Worm (Caenorhabditis elegans) whole organism, L1 larva: ENCODE results near the gene Y7A5A.24.

ENCODE experiments used
- C16A3.4 ChIP-seq: fragments of 150-350 bp; optimal IDR thresholded peaks from 2 replicates; lab custom pipeline; 2014; ENCODE audit warnings: missing biosample characterization, missing genetic modification characterization
- F16B12.6 ChIP-seq: fragments of 150-350 bp; optimal IDR thresholded peaks from 2 replicates; lab custom pipeline; 2014; ENCODE audit warnings: missing biosample characterization, missing genetic modification characterization
- aha-1 ChIP-seq: fragments of 150-350 bp; optimal IDR thresholded peaks from 2 replicates; lab custom pipeline; 2014; ENCODE audit warnings: missing biosample characterization, missing genetic modification characterization
- alr-1 ChIP-seq: fragments of 200-800 bp; sonication (Bioruptor generic); optimal IDR thresholded peaks from 2 replicates; lab custom pipeline; 2018; ENCODE audit warnings: borderline replicate concordance, mild to moderate bottlenecking, missing genetic modification characterization, missing compliant biosample characterization
- ceh-82 ChIP-seq, 3 experiments: fragments of 150-350 bp in 1 of 3; sonication (generic microtip) in 2 of 3; optimal IDR thresholded peaks; 2 replicates each; lab custom pipeline; 2014 to 2017; ENCODE audit warnings: missing biosample characterization in 3 of 3, missing genetic modification characterization in 3 of 3
- ceh-90 ChIP-seq: sonication (generic microtip); optimal IDR thresholded peaks from 2 replicates; lab custom pipeline; 2016; ENCODE audit warnings: missing genetic modification characterization, missing compliant biosample characterization
- ces-1 ChIP-seq: fragments of 150-350 bp; optimal IDR thresholded peaks from 2 replicates; lab custom pipeline; 2014; ENCODE audit warnings: missing biosample characterization, missing genetic modification reagents, missing genetic modification characterization
- dpl-1 ChIP-seq, 3 experiments: fragments of 150-350 bp in 2 of 3; sonication (generic microtip) in 1 of 3; optimal IDR thresholded peaks; 2 replicates each; lab custom pipeline; 2014 to 2017; ENCODE audit warnings: missing biosample characterization in 3 of 3, missing genetic modification characterization in 3 of 3, missing genetic modification reagents in 3 of 3
- dsc-1 ChIP-seq: sonication (generic microtip); optimal IDR thresholded peaks from 2 replicates; lab custom pipeline; 2016; ENCODE audit warnings: mild to moderate bottlenecking, missing genetic modification characterization, missing compliant biosample characterization
- efl-1 ChIP-seq, 4 experiments: fragments of 150-350 bp; optimal IDR thresholded peaks in 3 of 4; peaks in 1 of 4; 1 replicate in 1 of 4; 2 replicates in 3 of 4; lab custom pipeline; 2014; ENCODE audit warnings: missing biosample characterization in 2 of 4, missing genetic modification characterization in 2 of 4, missing genetic modification reagents in 2 of 4
- egl-27 ChIP-seq, 2 experiments: fragments of 150-350 bp in 1 of 2; sonication (generic microtip); optimal IDR thresholded peaks; 3 replicates each; lab custom pipeline; 2017 to 2018; ENCODE audit warnings: missing biosample characterization in 2 of 2, missing genetic modification characterization in 2 of 2, missing genetic modification reagents in 2 of 2
- elt-2 ChIP-seq: sonication (generic microtip); optimal IDR thresholded peaks from 2 replicates; lab custom pipeline; 2016; ENCODE audit warnings: missing genetic modification characterization, mild to moderate bottlenecking, inconsistent platforms, missing compliant biosample characterization, missing genetic modification reagents
- elt-3 ChIP-seq, 6 experiments: fragments of 150-350 bp in 1 of 6; sonication (generic microtip); optimal IDR thresholded peaks; 2 replicates each; lab custom pipeline; 2017 to 2018; ENCODE audit warnings: missing biosample characterization in 6 of 6, missing genetic modification characterization in 6 of 6, inconsistent platforms in 1 of 6
- fkh-10 ChIP-seq: sonication (generic microtip); optimal IDR thresholded peaks from 2 replicates; lab custom pipeline; 2017; ENCODE audit warnings: missing biosample characterization, missing genetic modification reagents, missing genetic modification characterization
- fkh-8 ChIP-seq: sonication (generic microtip); optimal IDR thresholded peaks from 2 replicates; lab custom pipeline; 2016; ENCODE audit warnings: mild to moderate bottlenecking, missing genetic modification characterization, missing compliant biosample characterization
- hlh-17 ChIP-seq: fragments of 200-800 bp; sonication (Bioruptor generic); optimal IDR thresholded peaks from 2 replicates; lab custom pipeline; 2018; ENCODE audit warnings: missing genetic modification characterization, mild to moderate bottlenecking, missing compliant biosample characterization, moderate library complexity, borderline replicate concordance
- irx-1 ChIP-seq: sonication (generic microtip); optimal IDR thresholded peaks from 2 replicates; lab custom pipeline; 2016; ENCODE audit warnings: missing genetic modification characterization, missing compliant biosample characterization
- isw-1 ChIP-seq: fragments of 200-800 bp; sonication (Bioruptor generic); IDR thresholded peaks from 2 replicates; pipeline ENCODE4 v1.3.6; 2022; ENCODE audit warnings: missing genetic modification characterization, missing compliant biosample characterization
- lir-3 ChIP-seq: sonication (generic microtip); optimal IDR thresholded peaks from 2 replicates; lab custom pipeline; 2016; ENCODE audit warnings: mild to moderate bottlenecking, missing genetic modification characterization, moderate library complexity, missing compliant biosample characterization; ENCODE audit not compliant: poor library complexity
- lsy-2 ChIP-seq, 2 experiments: fragments of 150-350 bp; optimal IDR thresholded peaks; 2 replicates each; lab custom pipeline; 2014; ENCODE audit warnings: missing biosample characterization in 2 of 2, missing genetic modification characterization in 2 of 2
- mab-9 ChIP-seq: fragments of 200-800 bp; sonication (Bioruptor generic); IDR thresholded peaks from 2 replicates; pipeline ENCODE4 v1.3.6; 2022; ENCODE audit warnings: missing genetic modification reagents, missing genetic modification characterization, missing compliant biosample characterization
- nhr-11 ChIP-seq: fragments of 150-350 bp; optimal IDR thresholded peaks from 2 replicates; lab custom pipeline; 2014; ENCODE audit warnings: missing biosample characterization, missing genetic modification characterization
- nhr-19 ChIP-seq: fragments of 200-800 bp; sonication (Bioruptor generic); conservative IDR thresholded peaks from 2 replicates; pipeline ENCODE4 v1.3.6; 2022; ENCODE audit warnings: missing genetic modification characterization, missing compliant biosample characterization
- nhr-20 ChIP-seq: sonication (generic microtip); optimal IDR thresholded peaks from 2 replicates; lab custom pipeline; 2016; ENCODE audit warnings: mild to moderate bottlenecking, missing genetic modification characterization, missing compliant biosample characterization
- nhr-237 ChIP-seq: fragments of 150-350 bp; optimal IDR thresholded peaks from 2 replicates; lab custom pipeline; 2014; ENCODE audit warnings: missing biosample characterization, missing genetic modification characterization
- nhr-47 ChIP-seq: sonication (generic microtip); optimal IDR thresholded peaks from 2 replicates; lab custom pipeline; 2016; ENCODE audit warnings: mild to moderate bottlenecking, missing genetic modification characterization, moderate library complexity, missing compliant biosample characterization
- nhr-77 ChIP-seq: fragments of 150-350 bp; optimal IDR thresholded peaks from 2 replicates; lab custom pipeline; 2014; ENCODE audit warnings: missing biosample characterization, missing genetic modification characterization
- nhr-85 ChIP-seq: sonication (generic microtip); peaks from one replicate; lab custom pipeline; 2016; ENCODE audit warnings: missing genetic modification characterization, inconsistent platforms, missing compliant biosample characterization
- nhr-90 ChIP-seq: sonication (generic microtip); optimal IDR thresholded peaks from 2 replicates; lab custom pipeline; 2016; ENCODE audit warnings: mild to moderate bottlenecking, missing genetic modification characterization, missing compliant biosample characterization; ENCODE audit not compliant: poor library complexity
- pag-3 ChIP-seq: sonication (generic microtip); optimal IDR thresholded peaks from 2 replicates; lab custom pipeline; 2017; ENCODE audit warnings: missing genetic modification characterization, mild to moderate bottlenecking, missing compliant biosample characterization, antibody characterized with exemption, borderline replicate concordance; ENCODE audit not compliant: insufficient read depth
- rnt-1 ChIP-seq: sonication (generic microtip); optimal IDR thresholded peaks from 2 replicates; lab custom pipeline; 2016; ENCODE audit warnings: mild to moderate bottlenecking, missing genetic modification characterization, moderate library complexity, missing compliant biosample characterization
- snpc-4 ChIP-seq: fragments of 150-350 bp; optimal IDR thresholded peaks from 2 replicates; lab custom pipeline; 2014; ENCODE audit warnings: missing biosample characterization, missing genetic modification characterization
- snu-23 ChIP-seq: sonication (generic microtip); optimal IDR thresholded peaks from 2 replicates; lab custom pipeline; 2016; ENCODE audit warnings: missing genetic modification characterization, missing compliant biosample characterization
- sox-4 ChIP-seq: sonication (generic microtip); optimal IDR thresholded peaks from 2 replicates; lab custom pipeline; 2016; ENCODE audit warnings: missing genetic modification characterization, missing compliant biosample characterization
- sup-37 ChIP-seq: fragments of 200-800 bp; sonication (Bioruptor generic); optimal IDR thresholded peaks from 2 replicates; lab custom pipeline; 2018; ENCODE audit warnings: mild to moderate bottlenecking, missing genetic modification characterization, missing compliant biosample characterization
- swsn-7 ChIP-seq: sonication (generic microtip); optimal IDR thresholded peaks from 2 replicates; lab custom pipeline; 2016; ENCODE audit warnings: missing genetic modification characterization, missing compliant biosample characterization
- tbx-2 ChIP-seq: sonication (generic microtip); optimal IDR thresholded peaks from 2 replicates; lab custom pipeline; 2016; ENCODE audit warnings: missing genetic modification characterization, missing compliant biosample characterization
- unc-30 ChIP-seq: sonication (generic microtip); optimal IDR thresholded peaks from 2 replicates; lab custom pipeline; 2017; ENCODE audit warnings: missing biosample characterization, missing genetic modification characterization
- unc-86 ChIP-seq: sonication (generic microtip); optimal IDR thresholded peaks from 2 replicates; lab custom pipeline; 2016; ENCODE audit warnings: missing genetic modification characterization, missing compliant biosample characterization
- unc-98 ChIP-seq: fragments of 200-800 bp; sonication (Bioruptor generic); IDR thresholded peaks from 2 replicates; pipeline ENCODE4 v1.3.6; 2022; ENCODE audit warnings: missing genetic modification characterization, missing compliant biosample characterization
- xbp-1 ChIP-seq: sonication (generic microtip); optimal IDR thresholded peaks from 2 replicates; lab custom pipeline; 2016; ENCODE audit warnings: missing genetic modification characterization, missing compliant biosample characterization
- zag-1 ChIP-seq: fragments of 150-350 bp; optimal IDR thresholded peaks from 2 replicates; lab custom pipeline; 2014; ENCODE audit warnings: missing biosample characterization, missing genetic modification characterization
- zip-4 ChIP-seq: fragments of 200-800 bp; sonication (Bioruptor generic); optimal IDR thresholded peaks from 2 replicates; lab custom pipeline; 2018; ENCODE audit warnings: mild to moderate bottlenecking, missing genetic modification characterization, moderate library complexity, missing compliant biosample characterization

The Y7A5A.24 gene

DNA sequence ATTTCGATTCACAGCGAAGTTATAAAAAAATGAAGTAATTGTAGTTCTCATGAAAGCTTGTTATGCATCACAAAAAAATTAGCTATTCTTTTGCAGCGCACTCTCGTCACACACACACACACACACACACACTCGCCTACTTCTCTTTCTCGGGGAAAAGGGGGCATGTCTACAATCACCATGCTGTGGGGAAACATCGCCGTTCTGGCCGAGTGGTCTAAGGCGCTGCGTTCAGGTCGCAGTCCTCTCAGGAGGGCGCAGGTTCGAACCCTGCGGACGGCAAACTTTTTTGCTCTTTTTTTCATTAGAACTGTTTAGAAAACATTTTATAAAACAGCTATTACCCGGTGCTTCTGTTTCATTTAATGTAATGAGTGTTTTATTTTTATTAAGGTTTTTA, 40.1 kb downstream of the Y7A5A.24 start (continued):
- TF ChIP-seq lir-3 (tag; lab: Kevin White, UChicago) (peak; percentile 47), nhr-77 (tag; lab: Kevin White, UChicago) (peak; percentile 44), alr-1 (tag; lab: Kevin White, UChicago) (no peak), zag-1 (tag; lab: Kevin White, UChicago) (no peak), ces-1 (GFP tag; lab: Kevin White, UChicago) (no peak), egl-27 (tag; optimal IDR thresholded peaks at IDR 0.05; lab: Kevin White, UChicago) (peak in 1 of 2 experiments; percentile 32), fkh-10 (peak; percentile 36), lsy-2 (tag; optimal IDR thresholded peaks at IDR 0.05; lab: Kevin White, UChicago) (peak; percentile 47 to 52), aha-1 (tag; lab: Kevin White, UChicago) (no peak), unc-86 (tag; lab: Kevin White, UChicago) (peak; percentile 66), C16A3.4 (tag; lab: Kevin White, UChicago) (peak; percentile 50), irx-1 (tag; lab: Kevin White, UChicago) (peak; percentile 24), elt-2 (no peak), snpc-4 (tag; lab: Kevin White, UChicago) (peak; percentile 49), sox-4 (tag; lab: Kevin White, UChicago) (peak; percentile 25), fkh-8 (peak; percentile 70), snu-23 (GFP tag; lab: Kevin White, UChicago) (peak; percentile 79), nhr-47 (tag; lab: Kevin White, UChicago) (peak; percentile 74), dsc-1 (tag; lab: Kevin White, UChicago) (peak; percentile 32), swsn-7 (tag; lab: Kevin White, UChicago) (peak; percentile 55), zip-4 (GFP tag; lab: Kevin White, UChicago) (peak; percentile 25), unc-98 (GFP tag; lab: Robert Waterston, UW) (no peak), tbx-2 (tag; lab: Kevin White, UChicago) (peak; percentile 68), F16B12.6 (peak; percentile 32), nhr-11 (tag; lab: Kevin White, UChicago) (no peak), hlh-17 (no peak), nhr-85 (tag; lab: Kevin White, UChicago) (peak; percentile 65), xbp-1 (tag; lab: Kevin White, UChicago) (peak; percentile 49), ceh-90 (tag; lab: Kevin White, UChicago) (no peak), sup-37 (GFP tag; lab: Kevin White, UChicago) (no peak), isw-1 (GFP tag; lab: Robert Waterston, UW) (peak; percentile 12; the same call in 1 of the 2 replicates), nhr-20 (tag; lab: Kevin White, UChicago) (peak; percentile 62), ceh-82 (tag; optimal IDR thresholded peaks at IDR 0.05; lab: Kevin White, UChicago) (peak; percentile 30 to 83 (median 82)), rnt-1 (tag; lab: Kevin White, UChicago) (peak; percentile 76), mab-9 (GFP tag; lab: Robert Waterston, UW) (no peak), elt-3 (tag; optimal IDR thresholded peaks at IDR 0.05; lab: Kevin White, UChicago) (no peak), nhr-237 (tag; lab: Kevin White, UChicago) (no peak), nhr-19 (GFP tag; lab: Robert Waterston, UW) (peak; percentile 63), efl-1 (optimal IDR thresholded peaks at IDR 0.05; lab: Kevin White, UChicago) (peak; percentile 24 to 26), efl-1 (GFP tag; optimal IDR thresholded peaks at IDR 0.05 in 1 of 2; lab: Kevin White, UChicago) (peak in 1 of 2 experiments; percentile 90), dpl-1 (GFP tag; optimal IDR thresholded peaks at IDR 0.05; lab: Kevin White, UChicago) (peak in 1 of 3 experiments; percentile 18), pag-3 (tag; lab: Kevin White, UChicago) (no peak), unc-30 (tag; lab: Kevin White, UChicago) (no peak), nhr-90 (tag; lab: Kevin White, UChicago) (peak; percentile 55)
- TF ChIP-seq, all 84 proteins: peak for 40
